Fruit fly (Drosophila melanogaster) whole organism, adult: Measurements from ENCODE around the gene akirin.

Source experiments
- CG11617 ChIP-seq: fragments of 200-800 bp; sonication (Bioruptor generic); optimal IDR thresholded peaks from 2 replicates; lab custom pipeline; 2017; ENCODE audit warnings: mild to moderate bottlenecking, missing biosample characterization, missing genetic modification reagents, missing genetic modification characterization
- CG12768 ChIP-seq: fragments of 200-800 bp; sonication (Bioruptor generic); optimal IDR thresholded peaks from 2 replicates; lab custom pipeline; 2017; ENCODE audit warnings: missing biosample characterization, missing genetic modification characterization, mild to moderate bottlenecking, moderate library complexity, missing genetic modification reagents
- CG14711 ChIP-seq: fragments of 200-800 bp; sonication (Bioruptor generic); optimal IDR thresholded peaks from 2 replicates; lab custom pipeline; 2018; ENCODE audit warnings: missing biosample characterization, mild to moderate bottlenecking, missing genetic modification characterization, moderate library complexity
- CG1620 ChIP-seq: fragments of 200-800 bp; sonication (Bioruptor generic); optimal IDR thresholded peaks from 2 replicates; lab custom pipeline; 2016; ENCODE audit warnings: missing biosample characterization, missing genetic modification characterization
- CG33017 ChIP-seq: fragments of 200-800 bp; sonication (Bioruptor generic); optimal IDR thresholded peaks from 2 replicates; lab custom pipeline; 2018; ENCODE audit warnings: missing biosample characterization, mild to moderate bottlenecking, missing genetic modification characterization, moderate library complexity
- CG5204 ChIP-seq: fragments of 200-800 bp; sonication (Bioruptor generic); optimal IDR thresholded peaks from 2 replicates; lab custom pipeline; 2016; ENCODE audit warnings: missing biosample characterization, missing genetic modification characterization
- CG7101 ChIP-seq: fragments of 200-800 bp; sonication (Bioruptor generic); optimal IDR thresholded peaks from 2 replicates; lab custom pipeline; 2018; ENCODE audit warnings: missing biosample characterization, mild to moderate bottlenecking, missing genetic modification characterization, moderate library complexity
- Clk ChIP-seq: fragments of 200-800 bp; sonication (Bioruptor generic); optimal IDR thresholded peaks from 2 replicates; lab custom pipeline; 2017; ENCODE audit warnings: missing biosample characterization, missing genetic modification characterization
- Crg-1 ChIP-seq: fragments of 200-800 bp; sonication (Bioruptor generic); optimal IDR thresholded peaks from 2 replicates; lab custom pipeline; 2016; ENCODE audit warnings: missing biosample characterization, missing genetic modification characterization
- Hr96 ChIP-seq: fragments of 200-800 bp; sonication (Bioruptor generic); optimal IDR thresholded peaks from 2 replicates; lab custom pipeline; 2016; ENCODE audit warnings: missing biosample characterization, missing genetic modification characterization
- Mnt ChIP-seq: fragments of 200-800 bp; sonication (Bioruptor generic); optimal IDR thresholded peaks from 2 replicates; lab custom pipeline; 2016; ENCODE audit warnings: missing biosample characterization, mild to moderate bottlenecking, missing genetic modification characterization
- bab1 ChIP-seq: fragments of 200-800 bp; sonication (Bioruptor generic); optimal IDR thresholded peaks from 3 replicates; lab custom pipeline; 2019; ENCODE audit warnings: missing biosample characterization, mild to moderate bottlenecking, missing genetic modification characterization, moderate library complexity
- cic ChIP-seq: fragments of 200-800 bp; sonication (Bioruptor generic); optimal IDR thresholded peaks from 2 replicates; lab custom pipeline; 2017; ENCODE audit warnings: missing biosample characterization, mild to moderate bottlenecking, missing genetic modification characterization, moderate library complexity
- cnc ChIP-seq, 2 experiments: fragments of >200 bp; optimal IDR thresholded peaks; 2 replicates each; lab custom pipeline; 2017
- kay ChIP-seq: fragments of 200-800 bp; sonication (Bioruptor generic); peaks from one replicate; lab custom pipeline; 2016; ENCODE audit warnings: missing biosample characterization, missing genetic modification characterization, borderline replicate concordance
- ovo ChIP-seq: fragments of 200-800 bp; sonication (Bioruptor generic); optimal IDR thresholded peaks from 2 replicates; lab custom pipeline; 2016; ENCODE audit warnings: missing biosample characterization, missing genetic modification characterization
- pad ChIP-seq: fragments of 200-800 bp; sonication (Bioruptor generic); optimal IDR thresholded peaks from 3 replicates; lab custom pipeline; 2017; ENCODE audit warnings: missing biosample characterization, missing genetic modification characterization, mild to moderate bottlenecking, moderate library complexity, missing genetic modification reagents
- tj ChIP-seq: fragments of 200-800 bp; sonication (Bioruptor generic); optimal IDR thresholded peaks from 3 replicates; lab custom pipeline; 2017; ENCODE audit warnings: missing biosample characterization, mild to moderate bottlenecking, missing genetic modification characterization, moderate library complexity
- toe ChIP-seq: fragments of 200-800 bp; sonication (Bioruptor generic); optimal IDR thresholded peaks from 2 replicates; lab custom pipeline; 2016; ENCODE audit warnings: missing biosample characterization, missing genetic modification characterization

akirin gene

dm6 chr3L:7397979-7398378 is 28.3 kb downstream of the akirin start, which contains the start of gene CG8562:
TSS of gene CG8562 (plus strand) at chr3L:7398285.
- TF ChIP-seq cic (GFP tag; lab: Kevin White, UChicago), result no peak
- TF ChIP-seq CG14711, result no peak
- no peak for TF ChIP-seq bab1 (GFP tag; lab: Kevin White, UChicago)
- TF ChIP-seq CG12768 (GFP tag; lab: Kevin White, UChicago), result no peak
- no peak for TF ChIP-seq CG1620 (GFP tag; lab: Kevin White, UChicago)
- TF ChIP-seq CG5204 (GFP tag; lab: Kevin White, UChicago), result no peak
- TF ChIP-seq cnc (optimal IDR thresholded peaks at IDR 0.05; lab: Kevin White, UChicago), result no peak

- TF ChIP-seq Crg-1 (no peak), Mnt (no peak), cic (GFP tag; lab: Kevin White, UChicago) (no peak), Clk (GFP tag; lab: Kevin White, UChicago) (no peak), CG1620 (GFP tag; lab: Kevin White, UChicago) (no peak), CG33017 (tag; lab: Kevin White, UChicago) (no peak), CG5204 (GFP tag; lab: Kevin White, UChicago) (no peak)
These were observed 30.1 kb downstream of the akirin start, which contains the start of gene CG18417 for dm6 chr3L:7399770-7400169. TSS of gene CG18417 (plus strand) at chr3L:7400070.

dm6 chr3L:7401972-7402371 is 32.3 kb downstream of the akirin start:
- TF ChIP-seq cic (GFP tag; lab: Kevin White, UChicago) (no peak), cnc (optimal IDR thresholded peaks at IDR 0.05; lab: Kevin White, UChicago) (no peak), CG11617 (no peak), Mnt (no peak), Crg-1 (no peak)

- TF ChIP-seq cic (GFP tag; lab: Kevin White, UChicago) (no peak), kay (GFP tag; lab: Kevin White, UChicago) (no peak), Crg-1 (no peak), bab1 (GFP tag; lab: Kevin White, UChicago) (no peak), CG11617 (no peak), CG7101 (tag; lab: Kevin White, UChicago) (no peak), CG33017 (tag; lab: Kevin White, UChicago) (no peak), tj (GFP tag; lab: Kevin White, UChicago) (no peak), CG5204 (GFP tag; lab: Kevin White, UChicago) (no peak), cnc (optimal IDR thresholded peaks at IDR 0.05; lab: Kevin White, UChicago) (no peak), CG12768 (GFP tag; lab: Kevin White, UChicago) (no peak), CG1620 (GFP tag; lab: Kevin White, UChicago) (no peak), pad (GFP tag; lab: Kevin White, UChicago) (no peak), Hr96 (GFP tag; lab: Kevin White, UChicago) (no peak), ovo (GFP tag; lab: Kevin White, UChicago) (no peak), toe (no peak)
These were observed 34.4 kb downstream of the akirin start, which contains the start of gene CG8560 for dm6 chr3L:7404081-7404480. TSS of gene CG8560 (minus strand) at chr3L:7404181.

dm6 chr3L:7422578-7422977 is 52.9 kb downstream of the akirin start:
- TF ChIP-seq CG5204 (GFP tag; lab: Kevin White, UChicago), result no peak
- TF ChIP-seq Hr96 (GFP tag; lab: Kevin White, UChicago), result no peak
- TF ChIP-seq CG33017 (tag; lab: Kevin White, UChicago), result no peak
- TF ChIP-seq cic (GFP tag; lab: Kevin White, UChicago), result no peak
- no peak for TF ChIP-seq tj (GFP tag; lab: Kevin White, UChicago)
- TF ChIP-seq CG11617, result no peak
- no peak for TF ChIP-seq CG1620 (GFP tag; lab: Kevin White, UChicago)
- no peak for TF ChIP-seq ovo (GFP tag; lab: Kevin White, UChicago)
- TF ChIP-seq CG7101 (tag; lab: Kevin White, UChicago), result no peak
- TF ChIP-seq bab1 (GFP tag; lab: Kevin White, UChicago), result no peak
- TF ChIP-seq cnc (optimal IDR thresholded peaks at IDR 0.05; lab: Kevin White, UChicago), result no peak
- TF ChIP-seq pad (GFP tag; lab: Kevin White, UChicago), result no peak
- TF ChIP-seq toe, result no peak
- TF ChIP-seq Mnt, result no peak
- no peak for TF ChIP-seq CG12768 (GFP tag; lab: Kevin White, UChicago)
- no peak for TF ChIP-seq kay (GFP tag; lab: Kevin White, UChicago)
- TF ChIP-seq Crg-1, result no peak
